Worm (Caenorhabditis elegans): Measurements from ENCODE around the gene unc-83.

DNA sequence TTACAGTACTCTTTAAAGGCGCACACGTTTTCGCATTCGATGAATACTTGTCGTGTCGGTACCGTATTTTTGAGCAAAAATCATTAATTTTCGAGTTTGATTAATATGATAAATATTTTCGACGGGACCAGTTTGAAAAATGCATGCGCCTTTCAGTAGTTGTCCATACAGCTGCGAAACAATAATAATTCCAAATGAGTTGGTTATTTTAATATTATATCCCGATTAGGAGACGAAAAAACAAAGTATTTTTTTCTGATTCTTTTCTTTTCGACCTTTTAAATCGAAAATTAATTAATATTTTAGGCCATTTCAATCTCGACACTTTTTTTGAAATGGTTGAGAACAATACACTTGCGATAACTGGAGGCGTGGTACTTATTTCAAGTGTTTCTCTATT is 26.3 kb upstream of the unc-83 start, which contains the start of gene T05H4.4:
- no peak for TF ChIP-seq him-1 (tag; optimal IDR thresholded peaks at IDR 0.05)
- no peak for TF ChIP-seq dao-5 (tag; optimal IDR thresholded peaks at IDR 0.05)
